Worm (Caenorhabditis elegans) whole organism, L2 larva: Measurements from ENCODE around the gene prkl-1.

Experiments used
- Y55F3AM.14 ChIP-seq: fragments of 200-800 bp; sonication (Bioruptor generic); optimal IDR thresholded peaks from 2 replicates; lab custom pipeline; 2018; ENCODE audit warnings: mild to moderate bottlenecking, missing genetic modification characterization, missing compliant biosample characterization
- ama-1 ChIP-seq: fragments of 150-350 bp; optimal IDR thresholded peaks from 2 replicates; lab custom pipeline; 2018; ENCODE audit warnings: inconsistent platforms
- dmd-4 ChIP-seq: sonication (generic microtip); optimal IDR thresholded peaks from 2 replicates; lab custom pipeline; 2017; ENCODE audit warnings: missing biosample characterization, missing genetic modification characterization
- egl-27 ChIP-seq: sonication (generic microtip); optimal IDR thresholded peaks from 3 replicates; lab custom pipeline; 2017; ENCODE audit warnings: missing biosample characterization, missing genetic modification reagents, missing genetic modification characterization
- elt-1 ChIP-seq: fragments of 150-350 bp; optimal IDR thresholded peaks from 2 replicates; lab custom pipeline; 2014; ENCODE audit warnings: missing biosample characterization, missing genetic modification characterization
- fos-1 ChIP-seq: fragments of 150-350 bp; optimal IDR thresholded peaks from 2 replicates; lab custom pipeline; 2014; ENCODE audit warnings: missing biosample characterization, missing genetic modification characterization
- lin-13 ChIP-seq: fragments of 150-350 bp; optimal IDR thresholded peaks from 2 replicates; lab custom pipeline; 2014; ENCODE audit warnings: missing biosample characterization, missing genetic modification reagents, missing genetic modification characterization
- nhr-11 ChIP-seq: fragments of 150-350 bp; optimal IDR thresholded peaks from 2 replicates; lab custom pipeline; 2014; ENCODE audit warnings: missing biosample characterization, missing genetic modification characterization
- nhr-12 ChIP-seq: fragments of 150-350 bp; optimal IDR thresholded peaks from 2 replicates; lab custom pipeline; 2014; ENCODE audit warnings: missing biosample characterization, missing genetic modification characterization
- nhr-25 ChIP-seq: fragments of 150-350 bp; sonication (generic microtip); optimal IDR thresholded peaks from 3 replicates; lab custom pipeline; 2014; ENCODE audit warnings: missing biosample characterization, missing genetic modification characterization
- nhr-6 ChIP-seq: fragments of 150-350 bp; optimal IDR thresholded peaks from 2 replicates; lab custom pipeline; 2014; ENCODE audit warnings: missing biosample characterization, missing genetic modification characterization
- nhr-77 ChIP-seq: fragments of 150-350 bp; optimal IDR thresholded peaks from 2 replicates; lab custom pipeline; 2014; ENCODE audit warnings: missing biosample characterization, missing genetic modification characterization
- sem-4 ChIP-seq: fragments of 150-350 bp; optimal IDR thresholded peaks from 2 replicates; lab custom pipeline; 2014; ENCODE audit warnings: missing biosample characterization, missing genetic modification reagents, missing genetic modification characterization
- snpc-4 ChIP-seq: fragments of 150-350 bp; optimal IDR thresholded peaks from 2 replicates; lab custom pipeline; 2014; ENCODE audit warnings: missing biosample characterization, missing genetic modification characterization

DNA sequence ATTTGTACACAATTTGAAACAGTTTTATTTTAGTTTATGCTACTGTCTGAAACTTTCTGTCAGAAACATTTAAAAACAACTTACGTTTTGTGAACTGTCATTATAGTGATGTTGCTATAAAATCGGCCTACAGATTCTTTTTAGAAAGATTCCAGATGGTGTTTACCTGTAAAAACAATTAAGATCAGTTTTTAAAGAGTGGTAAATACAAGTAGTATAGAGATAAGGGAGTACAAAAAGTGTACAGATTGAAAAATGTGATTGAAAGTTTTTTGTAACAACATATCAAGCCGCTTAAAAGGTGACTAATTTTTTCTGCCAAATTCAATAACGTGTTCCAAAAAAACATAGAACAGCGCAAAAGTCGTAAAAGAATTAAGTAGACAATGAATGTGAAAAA is 49.2 kb downstream of the prkl-1 start, which contains the start of gene npr-12:
- TF ChIP-seq dmd-4 (no peak), egl-27 (no peak), lin-13 (GFP tag; lab: Kevin White, UChicago) (no peak), snpc-4 (tag; lab: Kevin White, UChicago) (no peak), fos-1 (tag; lab: Kevin White, UChicago) (no peak), nhr-6 (tag; lab: Kevin White, UChicago) (no peak), elt-1 (tag; lab: Kevin White, UChicago) (no peak), nhr-12 (tag; lab: Kevin White, UChicago) (no peak), nhr-11 (tag; lab: Kevin White, UChicago) (no peak), nhr-25 (tag; lab: Kevin White, UChicago) (no peak), ama-1 (lab: Kevin White, UChicago) (no peak), nhr-77 (tag; lab: Kevin White, UChicago) (no peak), Y55F3AM.14 (GFP tag; lab: Kevin White, UChicago) (no peak), sem-4 (tag; lab: Kevin White, UChicago) (no peak)
